Fruit fly (Drosophila melanogaster) whole organism, pupa: ENCODE measurements around the gene NaPi-III.
A peak's percentile ranks its signal among the peaks of the same experiment; 100 is the strongest.

Experiments used
- CG10348 ChIP-seq: fragments of 200-800 bp; sonication (Bioruptor generic); IDR thresholded peaks from 2 replicates; pipeline ENCODE4 v1.3.6; 2022; ENCODE audit warnings: missing biosample characterization, missing genetic modification characterization
- CG14655 ChIP-seq: fragments of 200-800 bp; sonication (Bioruptor generic); optimal IDR thresholded peaks from 3 replicates; lab custom pipeline; 2017; ENCODE audit warnings: mild to moderate bottlenecking, missing biosample characterization, missing genetic modification reagents, missing genetic modification characterization
- CG15710 ChIP-seq: fragments of 200-800 bp; sonication (Bioruptor generic); optimal IDR thresholded peaks from 2 replicates; lab custom pipeline; 2018; ENCODE audit warnings: missing biosample characterization, mild to moderate bottlenecking, missing genetic modification characterization, moderate library complexity
- CG32121 ChIP-seq: fragments of 200-800 bp; sonication (Bioruptor generic); IDR thresholded peaks from 2 replicates; pipeline ENCODE4 v1.3.6; 2022; ENCODE audit warnings: missing biosample characterization, missing genetic modification characterization
- CG9948 ChIP-seq: fragments of 200-800 bp; sonication (Bioruptor generic); optimal IDR thresholded peaks from 2 replicates; lab custom pipeline; 2018; ENCODE audit warnings: missing biosample characterization, mild to moderate bottlenecking, missing genetic modification characterization, moderate library complexity
- D1 ChIP-seq: fragments of 200-800 bp; sonication (Bioruptor generic); optimal IDR thresholded peaks from 2 replicates; lab custom pipeline; 2018; ENCODE audit warnings: missing biosample characterization, mild to moderate bottlenecking, missing genetic modification characterization, moderate library complexity
- Snoo ChIP-seq: fragments of 200-800 bp; sonication (Bioruptor generic); optimal IDR thresholded peaks from 3 replicates; lab custom pipeline; 2017; ENCODE audit warnings: missing biosample characterization, mild to moderate bottlenecking, missing genetic modification characterization, inconsistent platforms

- no peak for TF ChIP-seq CG9948 (tag; lab: Kevin White, UChicago)
- peak; percentile 65 for TF ChIP-seq Snoo (tag; lab: Kevin White, UChicago)
- TF ChIP-seq CG15710 (tag; lab: Kevin White, UChicago) = peak; percentile 41
- no peak for TF ChIP-seq CG14655 (GFP tag; lab: Kevin White, UChicago)
- TF ChIP-seq D1 (tag; lab: Kevin White, UChicago) = no peak
- no peak for TF ChIP-seq CG10348 (GFP tag; lab: Robert Waterston, UW)
- TF ChIP-seq CG32121 (GFP tag; lab: Robert Waterston, UW) = no peak
Observed at dm6 chr3L:11113198-11114197, 9.7 kb upstream of the NaPi-III start, which contains the start of gene Sod1.
